Worm (Caenorhabditis elegans) whole organism, L3 larva: ENCODE results near the gene rop-1.

Source experiments
- ZK546.5 ChIP-seq: sonication (generic microtip); optimal IDR thresholded peaks from 2 replicates; lab custom pipeline; 2017; ENCODE audit warnings: missing biosample characterization, missing genetic modification characterization
- ama-1 ChIP-seq: fragments of 150-350 bp; optimal IDR thresholded peaks from 2 replicates; lab custom pipeline; 2018
- ceh-82 ChIP-seq: fragments of 150-350 bp; optimal IDR thresholded peaks from 2 replicates; lab custom pipeline; 2014; ENCODE audit warnings: missing biosample characterization, missing genetic modification characterization
- fos-1 ChIP-seq: fragments of 150-350 bp; optimal IDR thresholded peaks from 2 replicates; lab custom pipeline; 2014; ENCODE audit warnings: missing biosample characterization, missing genetic modification characterization
- lin-39 ChIP-seq: fragments of 150-350 bp; optimal IDR thresholded peaks from 2 replicates; lab custom pipeline; 2018; ENCODE audit warnings: missing biosample characterization, missing genetic modification reagents, missing genetic modification characterization
- nfya-1 ChIP-seq: sonication (generic microtip); optimal IDR thresholded peaks from 2 replicates; lab custom pipeline; 2017; ENCODE audit warnings: missing genetic modification characterization, mild to moderate bottlenecking, missing compliant biosample characterization, antibody characterized with exemption, moderate library complexity; ENCODE audit not compliant: insufficient read depth
- nhr-12 ChIP-seq: fragments of 150-350 bp; optimal IDR thresholded peaks from 2 replicates; lab custom pipeline; 2014; ENCODE audit warnings: missing biosample characterization, missing genetic modification characterization
- nhr-28 ChIP-seq: fragments of 150-350 bp; optimal IDR thresholded peaks from 2 replicates; lab custom pipeline; 2014; ENCODE audit warnings: missing biosample characterization, missing genetic modification characterization
- nhr-76 ChIP-seq: fragments of 150-350 bp; sonication (generic microtip); optimal IDR thresholded peaks from 5 replicates; lab custom pipeline; 2014; ENCODE audit warnings: missing biosample characterization, missing genetic modification characterization
- skn-1 ChIP-seq: fragments of 150-350 bp; optimal IDR thresholded peaks from 2 replicates; lab custom pipeline; 2014; ENCODE audit warnings: missing biosample characterization, missing genetic modification characterization
- unc-39 ChIP-seq: sonication (generic microtip); optimal IDR thresholded peaks from 4 replicates; lab custom pipeline; 2017; ENCODE audit warnings: missing biosample characterization, missing genetic modification characterization
- unc-62 ChIP-seq: fragments of 150-350 bp; sonication (generic microtip); optimal IDR thresholded peaks from 4 replicates; lab custom pipeline; 2014; ENCODE audit warnings: missing biosample characterization, missing genetic modification reagents, missing genetic modification characterization
- zag-1 ChIP-seq: fragments of 150-350 bp; optimal IDR thresholded peaks from 2 replicates; lab custom pipeline; 2014; ENCODE audit warnings: missing biosample characterization, missing genetic modification characterization

- no peak for TF ChIP-seq fos-1
- no peak for TF ChIP-seq nhr-76 (tag; lab: Kevin White, UChicago)
- no peak for TF ChIP-seq skn-1 (tag; lab: Kevin White, UChicago)
- TF ChIP-seq unc-62 = no peak
- no peak for TF ChIP-seq lin-39 (tag; lab: Kevin White, UChicago)
- peak; percentile 53 for TF ChIP-seq ama-1 (lab: Kevin White, UChicago)
- TF ChIP-seq ceh-82 = no peak
- no peak for TF ChIP-seq nfya-1
- TF ChIP-seq nhr-28 (tag; lab: Kevin White, UChicago) = no peak
- no peak for TF ChIP-seq nhr-12 (tag; lab: Kevin White, UChicago)
- no peak for TF ChIP-seq unc-39 (tag; lab: Kevin White, UChicago)
- no peak for TF ChIP-seq zag-1 (tag; lab: Kevin White, UChicago)
- no peak for TF ChIP-seq ZK546.5 (tag; lab: Kevin White, UChicago)
Measured at ce11 chrV:10252682-10253081, 2.2 kb downstream of the rop-1 start.
